Worm (Caenorhabditis elegans) whole organism, L2 larva: ENCODE data around the gene rnh-1.1.
A peak's percentile ranks its signal among the peaks of the same experiment; 100 is the strongest.

Experiments
- C34F6.9 ChIP-seq: fragments of 150-350 bp; optimal IDR thresholded peaks from 2 replicates; lab custom pipeline; 2014; ENCODE audit warnings: missing biosample characterization, missing genetic modification characterization
- R02D3.7 ChIP-seq: fragments of 150-350 bp; optimal IDR thresholded peaks from 2 replicates; lab custom pipeline; 2014; ENCODE audit warnings: missing biosample characterization, missing genetic modification characterization
- Y55F3AM.14 ChIP-seq: fragments of 200-800 bp; sonication (Bioruptor generic); optimal IDR thresholded peaks from 2 replicates; lab custom pipeline; 2018; ENCODE audit warnings: mild to moderate bottlenecking, missing genetic modification characterization, missing compliant biosample characterization
- ZK546.5 ChIP-seq: sonication (generic microtip); optimal IDR thresholded peaks from 2 replicates; lab custom pipeline; 2017; ENCODE audit warnings: missing biosample characterization, missing genetic modification characterization
- aly-2 ChIP-seq: fragments of 150-350 bp; optimal IDR thresholded peaks from 2 replicates; lab custom pipeline; 2014; ENCODE audit warnings: missing biosample characterization, missing genetic modification characterization
- blmp-1 ChIP-seq: sonication (generic microtip); optimal IDR thresholded peaks from 2 replicates; lab custom pipeline; 2017; ENCODE audit warnings: missing genetic modification characterization, mild to moderate bottlenecking, missing compliant biosample characterization, antibody characterized with exemption, moderate library complexity; ENCODE audit not compliant: insufficient read depth
- ceh-16 ChIP-seq: fragments of 150-350 bp; optimal IDR thresholded peaks from 2 replicates; lab custom pipeline; 2014; ENCODE audit warnings: missing biosample characterization, missing genetic modification characterization
- ceh-82 ChIP-seq: fragments of 150-350 bp; optimal IDR thresholded peaks from 2 replicates; lab custom pipeline; 2014; ENCODE audit warnings: missing biosample characterization, missing genetic modification characterization
- dmd-4 ChIP-seq: sonication (generic microtip); optimal IDR thresholded peaks from 2 replicates; lab custom pipeline; 2017; ENCODE audit warnings: missing biosample characterization, missing genetic modification characterization
- egl-27 ChIP-seq: sonication (generic microtip); optimal IDR thresholded peaks from 3 replicates; lab custom pipeline; 2017; ENCODE audit warnings: missing biosample characterization, missing genetic modification reagents, missing genetic modification characterization
- elt-1 ChIP-seq: fragments of 150-350 bp; optimal IDR thresholded peaks from 2 replicates; lab custom pipeline; 2014; ENCODE audit warnings: missing biosample characterization, missing genetic modification characterization
- elt-3 ChIP-seq: sonication (generic microtip); optimal IDR thresholded peaks from 2 replicates; lab custom pipeline; 2017; ENCODE audit warnings: missing biosample characterization, missing genetic modification characterization
- fos-1 ChIP-seq: fragments of 150-350 bp; optimal IDR thresholded peaks from 2 replicates; lab custom pipeline; 2014; ENCODE audit warnings: missing biosample characterization, missing genetic modification characterization
- gmeb-1 ChIP-seq: fragments of 150-350 bp; optimal IDR thresholded peaks from 2 replicates; lab custom pipeline; 2014; ENCODE audit warnings: missing biosample characterization, missing genetic modification characterization
- lin-13 ChIP-seq: fragments of 150-350 bp; optimal IDR thresholded peaks from 2 replicates; lab custom pipeline; 2014; ENCODE audit warnings: missing biosample characterization, missing genetic modification reagents, missing genetic modification characterization
- lin-39 ChIP-seq: fragments of 150-350 bp; optimal IDR thresholded peaks from 2 replicates; lab custom pipeline; 2014; ENCODE audit warnings: missing biosample characterization, missing genetic modification reagents, missing genetic modification characterization
- lsy-2 ChIP-seq, 2 experiments: fragments of 150-350 bp in 1 of 2; sonication (generic microtip) in 1 of 2; optimal IDR thresholded peaks; 2 replicates each; lab custom pipeline; 2014 to 2017; ENCODE audit warnings: missing biosample characterization in 2 of 2, missing genetic modification characterization in 2 of 2
- mab-5 ChIP-seq: fragments of 150-350 bp; optimal IDR thresholded peaks from 2 replicates; lab custom pipeline; 2014; ENCODE audit warnings: missing biosample characterization, missing genetic modification characterization
- mbf-1 ChIP-seq: sonication (generic microtip); optimal IDR thresholded peaks from 2 replicates; lab custom pipeline; 2017; ENCODE audit warnings: missing biosample characterization, missing genetic modification characterization
- nhr-10 ChIP-seq: sonication (generic microtip); optimal IDR thresholded peaks from 2 replicates; lab custom pipeline; 2017; ENCODE audit warnings: missing biosample characterization, missing genetic modification characterization
- nhr-11 ChIP-seq: fragments of 150-350 bp; optimal IDR thresholded peaks from 2 replicates; lab custom pipeline; 2014; ENCODE audit warnings: missing biosample characterization, missing genetic modification characterization
- nhr-12 ChIP-seq: fragments of 150-350 bp; optimal IDR thresholded peaks from 2 replicates; lab custom pipeline; 2014; ENCODE audit warnings: missing biosample characterization, missing genetic modification characterization
- nhr-129 ChIP-seq: fragments of 150-350 bp; optimal IDR thresholded peaks from 2 replicates; lab custom pipeline; 2014; ENCODE audit warnings: missing biosample characterization, missing genetic modification characterization
- nhr-21 ChIP-seq: fragments of 150-350 bp; optimal IDR thresholded peaks from 2 replicates; lab custom pipeline; 2014; ENCODE audit warnings: missing biosample characterization, missing genetic modification characterization
- nhr-237 ChIP-seq: fragments of 150-350 bp; optimal IDR thresholded peaks from 2 replicates; lab custom pipeline; 2014; ENCODE audit warnings: missing biosample characterization, missing genetic modification characterization
- nhr-25 ChIP-seq: fragments of 150-350 bp; sonication (generic microtip); optimal IDR thresholded peaks from 3 replicates; lab custom pipeline; 2014; ENCODE audit warnings: missing biosample characterization, missing genetic modification characterization
- nhr-6 ChIP-seq: fragments of 150-350 bp; optimal IDR thresholded peaks from 2 replicates; lab custom pipeline; 2014; ENCODE audit warnings: missing biosample characterization, missing genetic modification characterization
- nhr-77 ChIP-seq: fragments of 150-350 bp; optimal IDR thresholded peaks from 2 replicates; lab custom pipeline; 2014; ENCODE audit warnings: missing biosample characterization, missing genetic modification characterization
- peb-1 ChIP-seq: fragments of 150-350 bp; optimal IDR thresholded peaks from 2 replicates; lab custom pipeline; 2014; ENCODE audit warnings: missing biosample characterization, missing genetic modification characterization
- sem-4 ChIP-seq: fragments of 150-350 bp; optimal IDR thresholded peaks from 2 replicates; lab custom pipeline; 2014; ENCODE audit warnings: missing biosample characterization, missing genetic modification reagents, missing genetic modification characterization
- skn-1 ChIP-seq: sonication (generic microtip); optimal IDR thresholded peaks from 2 replicates; lab custom pipeline; 2017; ENCODE audit warnings: missing biosample characterization, missing genetic modification characterization
- sma-9 ChIP-seq, 2 experiments: fragments of 150-350 bp in 1 of 2; sonication (generic microtip) in 1 of 2; optimal IDR thresholded peaks; 2 replicates each; lab custom pipeline; 2014 to 2016; ENCODE audit warnings: missing genetic modification characterization in 2 of 2, mild to moderate bottlenecking in 1 of 2, missing biosample characterization in 1 of 2, missing compliant biosample characterization in 1 of 2, missing genetic modification reagents in 1 of 2, moderate library complexity in 1 of 2
- snpc-4 ChIP-seq: fragments of 150-350 bp; optimal IDR thresholded peaks from 2 replicates; lab custom pipeline; 2014; ENCODE audit warnings: missing biosample characterization, missing genetic modification characterization
- unc-39 ChIP-seq: fragments of 150-350 bp; optimal IDR thresholded peaks from 2 replicates; lab custom pipeline; 2014; ENCODE audit warnings: missing biosample characterization, missing genetic modification characterization
- unc-55 ChIP-seq: fragments of 150-350 bp; sonication (generic microtip); optimal IDR thresholded peaks from 3 replicates; lab custom pipeline; 2014; ENCODE audit warnings: missing biosample characterization, missing genetic modification reagents, missing genetic modification characterization
- ztf-1 ChIP-seq: fragments of 200-800 bp; sonication (Bioruptor generic); conservative IDR thresholded peaks from 2 replicates; pipeline ENCODE4 v1.3.6; 2022; ENCODE audit warnings: missing genetic modification characterization, missing compliant biosample characterization

Gene rnh-1.1

ce11 chrII:7554716-7555247 lies 29.2 kb downstream of the rnh-1.1 start (continued):
- TF ChIP-seq peb-1 (tag; lab: Kevin White, UChicago) (no peak), R02D3.7 (no peak), nhr-6 (tag; lab: Kevin White, UChicago) (no peak), ztf-1 (GFP tag; lab: Robert Waterston, UW) (no peak), elt-3 (no peak), skn-1 (tag; lab: Kevin White, UChicago) (no peak), nhr-25 (tag; lab: Kevin White, UChicago) (peak; percentile 14), egl-27 (tag; lab: Kevin White, UChicago) (peak; percentile 3), lin-39 (tag; lab: Kevin White, UChicago) (no peak)

DNA sequence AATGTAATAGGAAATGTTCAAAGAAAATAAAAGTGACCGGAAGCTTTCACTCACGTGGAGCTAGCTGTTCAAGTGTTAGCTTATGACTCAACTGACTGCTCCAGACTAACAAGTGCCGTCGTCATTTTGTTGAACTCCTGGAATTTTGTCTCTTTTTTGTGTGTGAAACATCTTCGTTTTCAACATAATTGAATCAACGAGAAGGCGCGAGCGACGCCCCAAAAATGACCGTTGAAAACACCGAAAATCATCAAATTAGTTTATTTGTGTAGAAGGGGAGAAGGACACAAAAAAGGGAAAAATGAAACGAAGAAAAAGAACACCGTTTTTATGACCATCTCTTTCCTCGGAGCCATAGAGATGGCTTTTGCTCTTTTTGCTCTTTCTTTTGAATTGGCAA lies 29.9 kb downstream of the rnh-1.1 start, which contains the start of gene ZK1290.14:
Gene ZK1290.14, minus strand, starts transcription at position 139 of the 400 bp plus-strand sequence.
- no peak for TF ChIP-seq ceh-82 (tag; lab: Kevin White, UChicago)
- TF ChIP-seq unc-39 (tag; lab: Kevin White, UChicago): no peak
- TF ChIP-seq sem-4 (tag; lab: Kevin White, UChicago): peak; percentile 51
- TF ChIP-seq snpc-4: no peak
- TF ChIP-seq mab-5 (tag; lab: Kevin White, UChicago): no peak
- TF ChIP-seq, all 48 proteins: peak for 1

DNA sequence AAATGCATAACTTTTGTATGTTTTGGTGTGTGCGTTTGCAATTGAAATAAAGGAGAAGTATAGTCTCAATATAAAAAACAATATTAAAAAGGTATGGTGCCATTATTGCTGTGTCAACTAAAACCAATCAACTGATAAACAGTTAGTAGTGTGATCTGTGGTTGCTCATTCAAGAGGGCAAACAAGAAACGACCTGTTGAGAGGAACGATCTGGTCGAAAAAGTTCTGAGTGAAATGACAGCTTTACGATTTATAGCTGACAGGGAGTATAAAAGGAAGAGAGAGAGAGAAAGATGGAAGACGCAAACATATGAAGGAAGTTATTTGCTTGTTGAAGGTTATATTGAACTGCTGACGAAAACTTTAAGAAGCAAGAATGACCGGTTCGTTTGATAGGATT lies 32.4 kb downstream of the rnh-1.1 start:
- TF ChIP-seq peb-1 (tag; lab: Kevin White, UChicago) (no peak), fos-1 (tag; lab: Kevin White, UChicago) (peak; percentile 2), nhr-25 (tag; lab: Kevin White, UChicago) (peak; percentile 6)

- TF ChIP-seq nhr-129 (tag; lab: Kevin White, UChicago) (no peak), fos-1 (tag; lab: Kevin White, UChicago) (no peak), ceh-82 (tag; lab: Kevin White, UChicago) (no peak), snpc-4 (no peak), C34F6.9 (tag; lab: Kevin White, UChicago) (no peak), elt-1 (no peak), unc-39 (tag; lab: Kevin White, UChicago) (no peak), nhr-6 (tag; lab: Kevin White, UChicago) (no peak), ZK546.5 (tag; lab: Kevin White, UChicago) (no peak), gmeb-1 (tag; lab: Kevin White, UChicago) (no peak), ceh-16 (tag; lab: Kevin White, UChicago) (no peak), sma-9 (GFP tag; optimal IDR thresholded peaks at IDR 0.05; lab: Kevin White, UChicago) (no peak), sma-9 (tag; optimal IDR thresholded peaks at IDR 0.05; lab: Kevin White, UChicago) (no peak), nhr-77 (tag; lab: Kevin White, UChicago) (no peak), nhr-10 (no peak), mab-5 (tag; lab: Kevin White, UChicago) (no peak)
Observed at ce11 chrII:7558864-7559263, 33.3 kb downstream of the rnh-1.1 start.

- TF ChIP-seq ZK546.5 (tag; lab: Kevin White, UChicago) (no peak), lsy-2 (tag; optimal IDR thresholded peaks at IDR 0.05; lab: Kevin White, UChicago) (no peak), nhr-21 (tag; lab: Kevin White, UChicago) (no peak), nhr-12 (tag; lab: Kevin White, UChicago) (no peak), egl-27 (tag; lab: Kevin White, UChicago) (no peak), lin-39 (tag; lab: Kevin White, UChicago) (no peak), mbf-1 (tag; lab: Kevin White, UChicago) (no peak), nhr-129 (tag; lab: Kevin White, UChicago) (no peak), lin-13 (no peak), nhr-10 (no peak), elt-3 (no peak), nhr-11 (tag; lab: Kevin White, UChicago) (no peak), nhr-6 (tag; lab: Kevin White, UChicago) (no peak), nhr-25 (tag; lab: Kevin White, UChicago) (no peak)
Observed at ce11 chrII:7560844-7561243, 35.3 kb downstream of the rnh-1.1 start.

DNA sequence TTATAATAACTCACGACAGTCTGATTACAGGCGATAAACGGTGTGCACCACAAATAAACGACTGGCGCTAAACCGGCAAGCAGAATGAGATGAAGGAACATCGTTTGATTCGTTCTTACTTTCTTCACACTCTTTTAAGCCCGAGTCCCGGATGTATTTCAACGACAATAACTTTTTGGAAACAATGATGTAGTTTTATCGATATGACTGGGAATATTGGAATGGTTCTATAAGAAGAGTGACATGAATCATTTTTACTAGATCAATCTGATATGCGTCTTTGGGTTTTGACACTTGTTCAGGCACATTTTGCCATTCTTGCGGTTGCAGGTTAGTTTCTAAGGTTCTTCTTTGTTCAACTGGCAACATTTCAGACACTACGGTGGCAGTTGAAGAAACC lies 36.0 kb downstream of the rnh-1.1 start, which contains the start of the genes ZK1290.11 and ZK1290.1:
Gene ZK1290.11, minus strand, starts transcription at position 101 of the 400 bp plus-strand sequence.
Gene ZK1290.1, plus strand, starts transcription at position 271 of the 400 bp plus-strand sequence.
- TF ChIP-seq lin-13 (no peak), fos-1 (tag; lab: Kevin White, UChicago) (no peak), elt-3 (no peak), C34F6.9 (tag; lab: Kevin White, UChicago) (no peak), peb-1 (tag; lab: Kevin White, UChicago) (no peak), ceh-16 (tag; lab: Kevin White, UChicago) (no peak), sma-9 (GFP tag; optimal IDR thresholded peaks at IDR 0.05; lab: Kevin White, UChicago) (no peak), sma-9 (tag; optimal IDR thresholded peaks at IDR 0.05; lab: Kevin White, UChicago) (no peak), aly-2 (tag; lab: Kevin White, UChicago) (no peak), nhr-6 (tag; lab: Kevin White, UChicago) (no peak), unc-55 (GFP tag; lab: Kevin White, UChicago) (no peak), nhr-10 (no peak), blmp-1 (tag; lab: Kevin White, UChicago) (no peak), nhr-237 (tag; lab: Kevin White, UChicago) (no peak), ceh-82 (tag; lab: Kevin White, UChicago) (no peak), dmd-4 (tag; lab: Kevin White, UChicago) (no peak), Y55F3AM.14 (GFP tag; lab: Kevin White, UChicago) (no peak), egl-27 (tag; lab: Kevin White, UChicago) (no peak)
